Worm (Caenorhabditis elegans) whole organism, L3 larva: ENCODE measurements around the gene Y75B8A.19.
A peak's percentile ranks its signal among the peaks of the same experiment; 100 is the strongest.

Experiments used
- ZK546.5 ChIP-seq: sonication (generic microtip); optimal IDR thresholded peaks from 2 replicates; lab custom pipeline; 2017; ENCODE audit warnings: missing biosample characterization, missing genetic modification characterization
- aly-2 ChIP-seq: fragments of 150-350 bp; optimal IDR thresholded peaks from 2 replicates; lab custom pipeline; 2014; ENCODE audit warnings: missing biosample characterization, missing genetic modification characterization
- ama-1 ChIP-seq: fragments of 150-350 bp; optimal IDR thresholded peaks from 2 replicates; lab custom pipeline; 2018
- ceh-16 ChIP-seq: sonication (generic microtip); optimal IDR thresholded peaks from 2 replicates; lab custom pipeline; 2017; ENCODE audit warnings: missing biosample characterization, missing genetic modification characterization
- ceh-82 ChIP-seq: fragments of 150-350 bp; optimal IDR thresholded peaks from 2 replicates; lab custom pipeline; 2014; ENCODE audit warnings: missing biosample characterization, missing genetic modification characterization
- daf-12 ChIP-seq: fragments of 150-350 bp; optimal IDR thresholded peaks from 2 replicates; lab custom pipeline; 2014; ENCODE audit warnings: missing biosample characterization, missing genetic modification reagents, missing genetic modification characterization
- egl-27 ChIP-seq: sonication (generic microtip); optimal IDR thresholded peaks from 4 replicates; lab custom pipeline; 2017; ENCODE audit warnings: missing biosample characterization, missing genetic modification reagents, missing genetic modification characterization
- egl-5 ChIP-seq: fragments of 150-350 bp; optimal IDR thresholded peaks from 2 replicates; lab custom pipeline; 2017; ENCODE audit warnings: missing biosample characterization, missing genetic modification reagents, missing genetic modification characterization, inconsistent platforms
- elt-1 ChIP-seq: fragments of 150-350 bp; optimal IDR thresholded peaks from 2 replicates; lab custom pipeline; 2014; ENCODE audit warnings: missing biosample characterization, missing genetic modification characterization
- elt-3 ChIP-seq, 3 experiments: fragments of 150-350 bp in 1 of 3; sonication (generic microtip) in 2 of 3; optimal IDR thresholded peaks; 2 replicates in 2 of 3; 4 replicates in 1 of 3; lab custom pipeline; 2014 to 2017; ENCODE audit warnings: missing biosample characterization in 3 of 3, missing genetic modification characterization in 3 of 3
- eor-1 ChIP-seq, 2 experiments: fragments of 150-350 bp; optimal IDR thresholded peaks; 2 replicates each; lab custom pipeline; 2014 to 2018; ENCODE audit warnings: missing biosample characterization in 2 of 2, missing genetic modification characterization in 2 of 2
- fkh-10 ChIP-seq: sonication (generic microtip); optimal IDR thresholded peaks from 2 replicates; lab custom pipeline; 2017; ENCODE audit warnings: missing biosample characterization, missing genetic modification reagents, missing genetic modification characterization
- fkh-2 ChIP-seq: fragments of 150-350 bp; optimal IDR thresholded peaks from 2 replicates; lab custom pipeline; 2014; ENCODE audit warnings: missing biosample characterization, missing genetic modification reagents, missing genetic modification characterization
- fos-1 ChIP-seq: fragments of 150-350 bp; optimal IDR thresholded peaks from 2 replicates; lab custom pipeline; 2014; ENCODE audit warnings: missing biosample characterization, missing genetic modification characterization
- hmg-11 ChIP-seq: sonication (generic microtip); optimal IDR thresholded peaks from 2 replicates; lab custom pipeline; 2016; ENCODE audit warnings: missing genetic modification characterization, missing compliant biosample characterization
- lin-39 ChIP-seq: fragments of 150-350 bp; optimal IDR thresholded peaks from 2 replicates; lab custom pipeline; 2018; ENCODE audit warnings: missing biosample characterization, missing genetic modification reagents, missing genetic modification characterization
- lsy-12 ChIP-seq: sonication (generic microtip); optimal IDR thresholded peaks from 2 replicates; lab custom pipeline; 2016; ENCODE audit warnings: mild to moderate bottlenecking, missing genetic modification characterization, missing compliant biosample characterization
- mdl-1 ChIP-seq: fragments of 150-350 bp; optimal IDR thresholded peaks from 2 replicates; lab custom pipeline; 2014; ENCODE audit warnings: missing biosample characterization, missing genetic modification characterization
- mml-1 ChIP-seq: fragments of 150-350 bp; sonication (generic microtip); optimal IDR thresholded peaks from 3 replicates; lab custom pipeline; 2014; ENCODE audit warnings: missing biosample characterization, missing genetic modification characterization
- nhr-11 ChIP-seq: fragments of 150-350 bp; optimal IDR thresholded peaks from 2 replicates; lab custom pipeline; 2014; ENCODE audit warnings: missing biosample characterization, missing genetic modification characterization
- nhr-12 ChIP-seq: fragments of 150-350 bp; optimal IDR thresholded peaks from 2 replicates; lab custom pipeline; 2014; ENCODE audit warnings: missing biosample characterization, missing genetic modification characterization
- nhr-23 ChIP-seq: fragments of 150-350 bp; optimal IDR thresholded peaks from 2 replicates; lab custom pipeline; 2014; ENCODE audit warnings: missing biosample characterization, missing genetic modification reagents, missing genetic modification characterization
- nhr-237 ChIP-seq: fragments of 150-350 bp; optimal IDR thresholded peaks from 2 replicates; lab custom pipeline; 2014; ENCODE audit warnings: missing biosample characterization, missing genetic modification characterization
- nhr-28 ChIP-seq: fragments of 150-350 bp; optimal IDR thresholded peaks from 2 replicates; lab custom pipeline; 2014; ENCODE audit warnings: missing biosample characterization, missing genetic modification characterization
- nhr-43 ChIP-seq: sonication (generic microtip); optimal IDR thresholded peaks from 2 replicates; lab custom pipeline; 2016; ENCODE audit warnings: mild to moderate bottlenecking, missing genetic modification characterization, missing compliant biosample characterization; ENCODE audit not compliant: poor library complexity, severe bottlenecking
- nhr-76 ChIP-seq: fragments of 150-350 bp; sonication (generic microtip); optimal IDR thresholded peaks from 5 replicates; lab custom pipeline; 2014; ENCODE audit warnings: missing biosample characterization, missing genetic modification characterization
- nhr-77 ChIP-seq: fragments of 150-350 bp; optimal IDR thresholded peaks from 2 replicates; lab custom pipeline; 2014; ENCODE audit warnings: missing biosample characterization, missing genetic modification characterization
- pqm-1 ChIP-seq: fragments of 150-350 bp; optimal IDR thresholded peaks from 2 replicates; lab custom pipeline; 2017; ENCODE audit warnings: missing biosample characterization, missing genetic modification characterization, inconsistent platforms
- sea-2 ChIP-seq: fragments of 150-350 bp; sonication (generic microtip); optimal IDR thresholded peaks from 4 replicates; lab custom pipeline; 2014; ENCODE audit warnings: missing biosample characterization, missing genetic modification reagents, missing genetic modification characterization
- skn-1 ChIP-seq: fragments of 150-350 bp; optimal IDR thresholded peaks from 2 replicates; lab custom pipeline; 2014; ENCODE audit warnings: missing biosample characterization, missing genetic modification characterization
- unc-39 ChIP-seq: sonication (generic microtip); optimal IDR thresholded peaks from 4 replicates; lab custom pipeline; 2017; ENCODE audit warnings: missing biosample characterization, missing genetic modification characterization
- unc-62 ChIP-seq: fragments of 150-350 bp; sonication (generic microtip); optimal IDR thresholded peaks from 4 replicates; lab custom pipeline; 2014; ENCODE audit warnings: missing biosample characterization, missing genetic modification reagents, missing genetic modification characterization
- zag-1 ChIP-seq: fragments of 150-350 bp; optimal IDR thresholded peaks from 2 replicates; lab custom pipeline; 2014; ENCODE audit warnings: missing biosample characterization, missing genetic modification characterization
- ztf-11 ChIP-seq: fragments of 150-350 bp; optimal IDR thresholded peaks from 2 replicates; lab custom pipeline; 2014; ENCODE audit warnings: missing biosample characterization, missing genetic modification characterization

Gene Y75B8A.19

ce11 chrIII:12250114-12250792 is 23.8 kb downstream of the Y75B8A.19 start, which contains the start of the genes tim-1 and Y75B8A.23 (continued):
- TF ChIP-seq ztf-11 (no peak), ceh-16 (tag; lab: Kevin White, UChicago) (peak; percentile 70), zag-1 (no peak), fkh-10 (GFP tag; lab: Kevin White, UChicago) (peak; percentile 56), mdl-1 (tag; lab: Kevin White, UChicago) (peak; percentile 29), eor-1 (tag; optimal IDR thresholded peaks at IDR 0.05; lab: Kevin White, UChicago) (peak in 1 of 2 experiments; percentile 58), ZK546.5 (tag; lab: Kevin White, UChicago) (no peak), skn-1 (tag; lab: Kevin White, UChicago) (peak; percentile 90), nhr-23 (tag; lab: Kevin White, UChicago) (peak; percentile 98), nhr-43 (tag; lab: Kevin White, UChicago) (peak; percentile 92), ceh-82 (tag; lab: Kevin White, UChicago) (peak; percentile 84), nhr-76 (peak; percentile 67), unc-62 (GFP tag; lab: Kevin White, UChicago) (peak; percentile 75), egl-27 (tag; lab: Kevin White, UChicago) (peak; percentile 55), sea-2 (no peak), fos-1 (tag; lab: Kevin White, UChicago) (peak; percentile 41), daf-12 (tag; lab: Kevin White, UChicago) (peak; percentile 46), lsy-12 (tag; lab: Kevin White, UChicago) (peak; percentile 90), mml-1 (tag; lab: Kevin White, UChicago) (no peak), nhr-77 (peak; percentile 70), elt-1 (tag; lab: Kevin White, UChicago) (peak; percentile 26), ama-1 (lab: Kevin White, UChicago) (peak; percentile 99), nhr-11 (tag; lab: Kevin White, UChicago) (peak; percentile 36)

ce11 chrIII:12251178-12251577 is 24.7 kb downstream of the Y75B8A.19 start:
- TF ChIP-seq egl-5 (tag; lab: Kevin White, UChicago): no peak
- TF ChIP-seq, all 47 proteins: peak for 0

- TF ChIP-seq aly-2 (no peak), nhr-23 (tag; lab: Kevin White, UChicago) (no peak), lsy-12 (tag; lab: Kevin White, UChicago) (no peak), ceh-16 (tag; lab: Kevin White, UChicago) (no peak), lin-39 (tag; lab: Kevin White, UChicago) (no peak), mdl-1 (tag; lab: Kevin White, UChicago) (no peak), pqm-1 (no peak), nhr-11 (tag; lab: Kevin White, UChicago) (no peak), zag-1 (no peak), nhr-76 (no peak), skn-1 (tag; lab: Kevin White, UChicago) (no peak), unc-62 (GFP tag; lab: Kevin White, UChicago) (no peak)
Observed at ce11 chrIII:12253342-12253741, 26.9 kb downstream of the Y75B8A.19 start.

ce11 chrIII:12259793-12260192 is 33.4 kb downstream of the Y75B8A.19 start:
- TF ChIP-seq pqm-1: no peak
- no peak for TF ChIP-seq skn-1 (tag; lab: Kevin White, UChicago)
- TF ChIP-seq nhr-12: no peak
- no peak for TF ChIP-seq lin-39 (tag; lab: Kevin White, UChicago)
- no peak for TF ChIP-seq ceh-82 (tag; lab: Kevin White, UChicago)
- TF ChIP-seq hmg-11 (tag; lab: Kevin White, UChicago): no peak
- TF ChIP-seq elt-3 (tag; optimal IDR thresholded peaks at IDR 0.05; lab: Kevin White, UChicago): no peak
- TF ChIP-seq nhr-77: no peak
- TF ChIP-seq nhr-237 (tag; lab: Kevin White, UChicago): no peak
- TF ChIP-seq unc-62 (GFP tag; lab: Kevin White, UChicago): no peak
- no peak for TF ChIP-seq fkh-2 (tag; lab: Kevin White, UChicago)
- no peak for TF ChIP-seq egl-27 (tag; lab: Kevin White, UChicago)
- no peak for TF ChIP-seq sea-2
- no peak for TF ChIP-seq elt-1 (tag; lab: Kevin White, UChicago)
- no peak for TF ChIP-seq ama-1 (lab: Kevin White, UChicago)
- TF ChIP-seq nhr-28: no peak
- no peak for TF ChIP-seq unc-39 (tag; lab: Kevin White, UChicago)
- TF ChIP-seq zag-1: no peak
